Worm (Caenorhabditis elegans) whole organism, L1 larva: ENCODE data around the gene C46F9.5.

Experiments
- fos-1 ChIP-seq: fragments of 150-350 bp; optimal IDR thresholded peaks from 2 replicates; lab custom pipeline; 2014; ENCODE audit warnings: missing biosample characterization, missing genetic modification characterization
- pag-3 ChIP-seq: sonication (generic microtip); optimal IDR thresholded peaks from 2 replicates; lab custom pipeline; 2017; ENCODE audit warnings: missing genetic modification characterization, mild to moderate bottlenecking, missing compliant biosample characterization, antibody characterized with exemption, borderline replicate concordance; ENCODE audit not compliant: insufficient read depth

DNA sequence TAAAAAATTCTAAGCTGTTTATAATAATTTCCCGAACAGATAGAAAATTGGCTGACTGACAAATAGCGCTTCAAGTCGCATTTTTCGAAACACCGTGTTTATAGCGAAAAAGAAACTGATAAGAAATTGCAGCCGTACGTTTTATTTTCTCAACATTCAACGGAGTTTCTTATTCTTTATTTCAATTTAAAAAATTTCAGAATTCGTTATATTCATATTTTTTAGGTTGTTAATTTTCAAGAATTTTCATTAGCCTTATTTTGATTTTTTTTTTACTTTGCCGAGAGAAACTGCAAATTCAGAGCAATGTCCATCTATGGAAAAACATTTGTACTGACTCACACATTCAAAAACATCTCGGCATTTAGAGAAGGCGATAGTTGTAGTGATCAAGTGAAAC is 2.6 kb downstream of the C46F9.5 start, which contains the start of gene C46F9.6:
- no peak for TF ChIP-seq fos-1 (tag; lab: Kevin White, UChicago)
- TF ChIP-seq pag-3: no peak
